Fruit fly (Drosophila melanogaster) whole organism, adult: ENCODE results near the gene CG3277.
A peak's percentile ranks its signal among the peaks of the same experiment; 100 is the strongest.

Experiments
- CG11617 ChIP-seq: fragments of 200-800 bp; sonication (Bioruptor generic); optimal IDR thresholded peaks from 2 replicates; lab custom pipeline; 2017; ENCODE audit warnings: mild to moderate bottlenecking, missing biosample characterization, missing genetic modification reagents, missing genetic modification characterization
- CG12768 ChIP-seq: fragments of 200-800 bp; sonication (Bioruptor generic); optimal IDR thresholded peaks from 2 replicates; lab custom pipeline; 2017; ENCODE audit warnings: missing biosample characterization, missing genetic modification characterization, mild to moderate bottlenecking, moderate library complexity, missing genetic modification reagents
- CG14711 ChIP-seq: fragments of 200-800 bp; sonication (Bioruptor generic); optimal IDR thresholded peaks from 2 replicates; lab custom pipeline; 2018; ENCODE audit warnings: missing biosample characterization, mild to moderate bottlenecking, missing genetic modification characterization, moderate library complexity
- CG1620 ChIP-seq: fragments of 200-800 bp; sonication (Bioruptor generic); optimal IDR thresholded peaks from 2 replicates; lab custom pipeline; 2016; ENCODE audit warnings: missing biosample characterization, missing genetic modification characterization
- CG33017 ChIP-seq: fragments of 200-800 bp; sonication (Bioruptor generic); optimal IDR thresholded peaks from 2 replicates; lab custom pipeline; 2018; ENCODE audit warnings: missing biosample characterization, mild to moderate bottlenecking, missing genetic modification characterization, moderate library complexity
- CG5204 ChIP-seq: fragments of 200-800 bp; sonication (Bioruptor generic); optimal IDR thresholded peaks from 2 replicates; lab custom pipeline; 2016; ENCODE audit warnings: missing biosample characterization, missing genetic modification characterization
- CG7045 ChIP-seq: fragments of 200-800 bp; sonication (Bioruptor generic); optimal IDR thresholded peaks from 2 replicates; lab custom pipeline; 2017; ENCODE audit warnings: missing biosample characterization, mild to moderate bottlenecking, missing genetic modification characterization
- CG7101 ChIP-seq: fragments of 200-800 bp; sonication (Bioruptor generic); optimal IDR thresholded peaks from 2 replicates; lab custom pipeline; 2018; ENCODE audit warnings: missing biosample characterization, mild to moderate bottlenecking, missing genetic modification characterization, moderate library complexity
- Clk ChIP-seq: fragments of 200-800 bp; sonication (Bioruptor generic); optimal IDR thresholded peaks from 2 replicates; lab custom pipeline; 2017; ENCODE audit warnings: missing biosample characterization, missing genetic modification characterization
- Crg-1 ChIP-seq: fragments of 200-800 bp; sonication (Bioruptor generic); optimal IDR thresholded peaks from 2 replicates; lab custom pipeline; 2016; ENCODE audit warnings: missing biosample characterization, missing genetic modification characterization
- Hr96 ChIP-seq: fragments of 200-800 bp; sonication (Bioruptor generic); optimal IDR thresholded peaks from 2 replicates; lab custom pipeline; 2016; ENCODE audit warnings: missing biosample characterization, missing genetic modification characterization
- Mnt ChIP-seq: fragments of 200-800 bp; sonication (Bioruptor generic); optimal IDR thresholded peaks from 2 replicates; lab custom pipeline; 2016; ENCODE audit warnings: missing biosample characterization, mild to moderate bottlenecking, missing genetic modification characterization
- bab1 ChIP-seq: fragments of 200-800 bp; sonication (Bioruptor generic); optimal IDR thresholded peaks from 3 replicates; lab custom pipeline; 2019; ENCODE audit warnings: missing biosample characterization, mild to moderate bottlenecking, missing genetic modification characterization, moderate library complexity
- cic ChIP-seq: fragments of 200-800 bp; sonication (Bioruptor generic); optimal IDR thresholded peaks from 2 replicates; lab custom pipeline; 2017; ENCODE audit warnings: missing biosample characterization, mild to moderate bottlenecking, missing genetic modification characterization, moderate library complexity
- cnc ChIP-seq, 2 experiments: fragments of >200 bp; optimal IDR thresholded peaks; 2 replicates each; lab custom pipeline; 2017
- kay ChIP-seq: fragments of 200-800 bp; sonication (Bioruptor generic); peaks from one replicate; lab custom pipeline; 2016; ENCODE audit warnings: missing biosample characterization, missing genetic modification characterization, borderline replicate concordance
- ovo ChIP-seq: fragments of 200-800 bp; sonication (Bioruptor generic); optimal IDR thresholded peaks from 2 replicates; lab custom pipeline; 2016; ENCODE audit warnings: missing biosample characterization, missing genetic modification characterization
- pad ChIP-seq: fragments of 200-800 bp; sonication (Bioruptor generic); optimal IDR thresholded peaks from 3 replicates; lab custom pipeline; 2017; ENCODE audit warnings: missing biosample characterization, missing genetic modification characterization, mild to moderate bottlenecking, moderate library complexity, missing genetic modification reagents
- tj ChIP-seq: fragments of 200-800 bp; sonication (Bioruptor generic); optimal IDR thresholded peaks from 3 replicates; lab custom pipeline; 2017; ENCODE audit warnings: missing biosample characterization, mild to moderate bottlenecking, missing genetic modification characterization, moderate library complexity
- toe ChIP-seq: fragments of 200-800 bp; sonication (Bioruptor generic); optimal IDR thresholded peaks from 2 replicates; lab custom pipeline; 2016; ENCODE audit warnings: missing biosample characterization, missing genetic modification characterization

Gene CG3277

DNA sequence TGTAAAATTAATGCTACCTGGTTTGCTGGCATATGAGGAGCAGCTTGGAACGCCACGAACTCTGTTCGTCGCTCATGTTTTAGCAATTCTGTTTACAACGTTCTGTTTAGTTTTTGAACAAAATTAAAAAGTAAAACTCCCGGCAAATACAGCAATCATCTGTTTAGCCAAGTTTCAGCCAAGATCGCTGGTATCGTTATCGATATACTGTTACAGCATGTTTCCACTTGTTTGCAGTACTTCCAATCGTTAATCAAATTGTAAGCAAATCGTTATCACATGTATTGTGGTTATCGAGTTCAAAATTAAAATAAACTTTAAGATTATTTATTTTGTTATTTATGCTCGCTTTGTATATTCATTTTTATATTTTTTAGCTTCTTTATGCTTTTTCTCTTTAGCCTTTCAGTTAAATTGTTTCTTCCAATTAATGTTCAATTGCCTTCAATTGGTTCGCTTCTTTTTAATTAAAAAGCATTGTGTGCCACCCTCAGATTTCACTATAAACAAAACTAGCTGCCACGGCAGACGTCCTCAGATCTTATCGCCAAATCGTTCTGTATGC, 15.9 kb downstream of the CG3277 start, which contains the start of the genes Fign and CG8837:
Fign (minus strand) TSS at position 142 of the 565 bp plus-strand sequence.
CG8837 (plus strand) TSS at position 515 of the 565 bp plus-strand sequence.
- TF ChIP-seq tj (GFP tag; lab: Kevin White, UChicago) = no peak
- no peak for TF ChIP-seq Clk (GFP tag; lab: Kevin White, UChicago)
- no peak for TF ChIP-seq cnc (optimal IDR thresholded peaks at IDR 0.05; lab: Kevin White, UChicago)
- no peak for TF ChIP-seq CG5204 (GFP tag; lab: Kevin White, UChicago)
- no peak for TF ChIP-seq cic

DNA sequence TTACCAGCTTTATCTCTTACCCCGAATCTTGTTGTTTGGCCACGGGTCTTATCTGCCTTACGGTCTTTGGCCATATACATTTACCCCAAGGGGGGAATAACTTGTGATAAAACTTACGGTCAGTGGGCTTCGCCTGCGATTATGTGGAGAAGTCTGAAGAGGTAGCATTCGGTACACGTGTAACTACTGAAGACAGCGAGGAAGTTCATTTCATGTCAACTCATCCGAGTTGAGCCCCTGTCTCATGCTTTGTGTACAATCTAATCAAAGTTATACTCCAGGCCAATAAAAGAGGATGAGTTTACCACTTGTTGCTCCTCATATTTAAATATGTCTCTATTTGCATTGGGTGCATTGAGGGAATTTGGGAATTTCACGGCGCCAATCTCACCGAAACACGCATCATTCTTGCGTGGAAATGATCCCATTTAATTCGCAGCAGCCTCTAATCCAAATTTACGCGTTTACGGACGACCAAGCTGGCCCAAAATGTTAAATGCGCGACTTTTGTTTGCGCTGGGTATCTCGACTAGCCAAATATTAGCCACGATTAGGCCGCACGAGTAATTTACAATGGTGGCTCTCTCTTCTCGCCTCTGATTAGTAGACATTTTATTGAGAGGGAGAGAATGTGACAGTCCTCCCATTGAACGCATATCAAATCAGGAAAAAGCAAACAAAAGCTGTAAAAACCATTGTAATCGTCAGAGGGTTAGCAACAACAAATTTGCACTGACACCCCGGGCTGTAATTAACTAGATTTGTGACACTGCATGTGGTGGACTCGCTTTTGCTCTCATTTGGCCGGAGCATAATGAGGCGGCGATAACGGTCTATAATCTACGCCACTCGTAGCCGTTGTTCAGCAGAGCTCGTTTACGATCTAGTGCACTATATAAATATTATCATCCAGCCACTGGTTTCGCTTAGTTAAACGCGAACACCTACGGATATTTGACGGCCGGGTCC, 19.7 kb downstream of the CG3277 start, which contains the start of gene CG33281:
CG33281 (plus strand) TSS at position 919 of the 969 bp plus-strand sequence.
- TF ChIP-seq CG12768 (GFP tag; lab: Kevin White, UChicago) (peak; percentile 43), cnc (optimal IDR thresholded peaks at IDR 0.05; lab: Kevin White, UChicago) (no peak), pad (GFP tag; lab: Kevin White, UChicago) (peak; percentile 33), CG11617 (peak; percentile 21), bab1 (no peak), cic (peak; percentile 54), CG14711 (tag; lab: Kevin White, UChicago) (no peak), Crg-1 (GFP tag; lab: Kevin White, UChicago) (no peak)

DNA sequence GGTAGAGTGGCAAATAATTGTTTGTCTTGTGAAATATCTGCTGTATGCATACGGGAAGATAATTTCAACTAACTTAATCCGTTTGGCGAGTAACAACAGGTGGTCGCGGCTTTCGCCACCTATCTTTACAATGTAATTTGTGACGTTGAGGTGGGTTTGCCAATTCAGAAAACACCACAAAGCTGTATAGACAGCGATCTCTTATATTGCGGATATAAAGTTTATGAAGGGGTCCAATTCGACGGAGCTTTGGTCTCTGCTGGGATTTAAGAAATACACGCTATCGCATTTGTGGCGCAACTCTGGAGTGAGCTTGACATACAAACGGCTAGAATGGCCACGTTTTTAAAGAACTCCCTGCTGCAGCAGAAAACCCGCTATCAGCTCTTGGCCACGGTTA, 23.7 kb downstream of the CG3277 start, which contains the start of gene CG33282:
CG33282 (plus strand) TSS at position 301 of the 400 bp plus-strand sequence.
- TF ChIP-seq CG5204 (GFP tag; lab: Kevin White, UChicago) = no peak
- TF ChIP-seq CG33017 (tag; lab: Kevin White, UChicago) = peak; percentile 31

DNA sequence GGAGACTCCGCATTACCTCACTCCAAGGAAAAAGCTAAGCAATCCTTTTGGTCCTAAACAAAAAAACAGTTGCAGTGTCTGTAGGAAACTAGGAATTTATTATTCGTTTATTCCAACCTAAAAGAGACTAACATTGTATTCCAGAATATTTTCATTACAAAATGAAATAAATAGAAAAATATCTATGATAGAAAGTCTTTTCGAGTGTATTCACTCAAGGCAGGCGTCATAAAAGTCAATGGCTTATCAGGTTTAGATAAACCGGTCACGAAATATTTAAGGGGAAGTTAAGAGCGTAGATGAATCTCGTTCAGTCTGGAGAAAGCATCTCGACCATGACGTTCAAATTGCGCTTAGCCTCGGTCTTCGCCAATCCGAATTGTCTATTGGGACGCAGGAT, 26.7 kb downstream of the CG3277 start, which contains the start of gene CG3285:
CG3285 (plus strand) TSS at position 301 of the 400 bp plus-strand sequence.
- TF ChIP-seq bab1 (no peak), kay (GFP tag; lab: Kevin White, UChicago) (no peak), CG1620 (GFP tag; lab: Kevin White, UChicago) (no peak), CG5204 (GFP tag; lab: Kevin White, UChicago) (no peak), ovo (no peak)

DNA sequence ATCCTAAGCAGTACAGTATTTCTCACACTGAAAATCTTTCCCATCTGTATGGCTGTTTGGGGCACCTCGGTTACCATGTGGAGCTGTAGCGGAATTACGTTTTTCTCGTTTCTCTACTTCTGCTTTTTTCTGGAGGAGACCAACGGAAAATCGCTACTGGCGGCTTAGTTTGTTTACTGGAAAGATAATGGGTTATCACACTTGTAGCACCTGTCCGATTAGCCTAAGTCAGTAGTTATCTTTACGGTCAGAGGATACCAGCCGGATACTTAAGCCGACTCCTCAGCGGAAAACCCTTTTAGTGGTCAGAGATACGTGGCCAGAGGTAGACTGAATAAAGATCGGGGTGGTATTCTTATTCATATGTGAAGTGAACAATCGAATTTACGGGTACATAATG, 28.6 kb downstream of the CG3277 start, which contains the start of gene CG15408:
CG15408 (plus strand) TSS at position 301 of the 400 bp plus-strand sequence.
- no peak for TF ChIP-seq pad (GFP tag; lab: Kevin White, UChicago)
- no peak for TF ChIP-seq cic
- TF ChIP-seq ovo = no peak
- no peak for TF ChIP-seq CG7101 (tag; lab: Kevin White, UChicago)
- TF ChIP-seq kay (GFP tag; lab: Kevin White, UChicago) = no peak
- no peak for TF ChIP-seq Clk (GFP tag; lab: Kevin White, UChicago)
- TF ChIP-seq toe (GFP tag; lab: Kevin White, UChicago) = no peak
- no peak for TF ChIP-seq CG7045
- TF ChIP-seq CG33017 (tag; lab: Kevin White, UChicago) = no peak
- TF ChIP-seq Hr96 (GFP tag; lab: Kevin White, UChicago) = no peak
- no peak for TF ChIP-seq CG5204 (GFP tag; lab: Kevin White, UChicago)
- no peak for TF ChIP-seq Crg-1 (GFP tag; lab: Kevin White, UChicago)
- no peak for TF ChIP-seq CG14711 (tag; lab: Kevin White, UChicago)
- no peak for TF ChIP-seq Mnt
- no peak for TF ChIP-seq cnc (optimal IDR thresholded peaks at IDR 0.05; lab: Kevin White, UChicago)
- no peak for TF ChIP-seq tj (GFP tag; lab: Kevin White, UChicago)
- TF ChIP-seq bab1 = no peak

DNA sequence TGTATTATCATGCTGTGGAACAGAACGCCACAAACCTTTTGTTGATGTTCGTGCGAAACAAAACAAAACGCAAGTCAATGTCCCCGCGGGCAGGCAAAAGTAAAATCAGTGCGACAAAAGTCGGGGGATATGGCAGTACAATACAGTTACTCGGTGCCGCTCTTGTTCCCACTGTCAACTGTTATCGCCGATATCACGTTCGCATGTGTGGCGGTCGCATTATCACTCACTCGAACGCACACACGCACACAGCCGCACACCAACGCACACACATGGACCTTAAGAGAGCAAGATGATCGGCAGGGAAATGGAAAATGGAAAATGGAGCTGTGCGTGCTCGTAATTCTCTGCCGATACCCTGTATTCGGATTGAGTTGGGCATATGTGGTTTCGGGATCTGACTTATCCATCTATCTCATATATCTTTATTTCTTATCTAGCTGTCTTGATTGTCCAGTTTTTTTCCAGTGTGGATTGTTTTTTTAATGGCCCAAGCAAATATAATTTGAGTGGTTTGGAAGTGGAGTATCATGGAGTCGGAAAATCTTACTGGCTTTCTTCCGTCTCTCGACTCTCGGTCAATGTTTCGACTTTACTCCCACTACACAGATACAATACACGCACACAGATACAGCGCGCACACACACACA, 34.8 kb downstream of the CG3277 start:
- TF ChIP-seq pad (GFP tag; lab: Kevin White, UChicago) (no peak), cic (no peak), cnc (optimal IDR thresholded peaks at IDR 0.05; lab: Kevin White, UChicago) (no peak), CG5204 (GFP tag; lab: Kevin White, UChicago) (no peak)

DNA sequence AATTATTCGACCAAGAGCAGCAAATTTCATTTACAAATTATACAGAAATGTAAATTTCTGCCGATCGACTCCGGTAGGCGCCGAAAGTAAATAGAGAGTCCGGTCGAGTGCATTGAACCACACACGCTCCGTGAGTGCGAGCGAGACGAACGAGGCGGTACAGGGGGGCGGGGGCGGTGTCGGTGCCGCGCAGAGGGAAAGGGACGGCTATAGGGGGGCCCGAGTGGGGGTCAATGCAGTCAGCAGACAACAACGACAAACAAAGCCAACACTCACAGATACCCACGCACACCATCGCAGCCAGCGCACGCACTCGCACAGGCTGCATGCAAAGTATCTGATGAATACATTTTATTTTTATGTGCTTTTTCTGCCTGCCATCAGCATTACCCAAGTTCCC, 35.5 kb downstream of the CG3277 start:
- TF ChIP-seq bab1 (no peak), CG1620 (GFP tag; lab: Kevin White, UChicago) (no peak), Mnt (no peak), CG7101 (tag; lab: Kevin White, UChicago) (no peak), CG5204 (GFP tag; lab: Kevin White, UChicago) (no peak), Clk (GFP tag; lab: Kevin White, UChicago) (no peak), CG33017 (tag; lab: Kevin White, UChicago) (no peak), CG14711 (tag; lab: Kevin White, UChicago) (no peak), cnc (optimal IDR thresholded peaks at IDR 0.05; lab: Kevin White, UChicago) (no peak), cic (no peak), CG11617 (no peak), kay (GFP tag; lab: Kevin White, UChicago) (no peak), toe (GFP tag; lab: Kevin White, UChicago) (no peak), Crg-1 (GFP tag; lab: Kevin White, UChicago) (no peak), ovo (no peak), tj (GFP tag; lab: Kevin White, UChicago) (no peak), Hr96 (GFP tag; lab: Kevin White, UChicago) (no peak), CG12768 (GFP tag; lab: Kevin White, UChicago) (no peak), pad (GFP tag; lab: Kevin White, UChicago) (no peak)
